Fruit fly (Drosophila melanogaster): ENCODE data around the gene Fbxl7.
A peak's percentile ranks its signal among the peaks of the same experiment; 100 is the strongest.

DNA sequence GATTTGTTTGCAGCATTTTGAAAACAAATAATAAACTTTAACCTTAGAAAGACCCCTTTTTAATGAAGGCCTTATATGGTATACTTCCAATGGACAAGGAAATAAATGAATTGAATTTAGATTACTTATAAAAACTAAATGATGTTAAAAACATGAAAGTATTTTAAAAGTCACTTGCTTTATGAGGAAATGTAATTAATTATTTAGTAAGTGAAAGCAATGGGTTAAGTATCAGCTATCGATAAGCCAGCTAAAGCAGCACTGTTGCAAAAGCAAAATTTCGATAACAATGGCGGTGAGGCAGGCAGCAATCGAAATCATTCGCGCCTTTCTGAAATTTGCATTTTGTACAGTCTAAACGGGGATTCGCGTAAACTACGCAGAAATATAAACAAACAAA, 44.5 kb downstream of the Fbxl7 start, which contains the start of the genes CG32856 and Rbf2:
- no peak for TF ChIP-seq Ets98B (GFP tag; IDR thresholded peaks at IDR 0.05)
- TF ChIP-seq CG8301 (tag; optimal IDR thresholded peaks at IDR 0.05) = no peak
- TF ChIP-seq D1 (tag; optimal IDR thresholded peaks at IDR 0.05) = no peak
- peak; percentile 35 for TF ChIP-seq EcR (GFP tag; optimal IDR thresholded peaks at IDR 0.05)

Measured in whole organism, pupa.